Fruit fly (Drosophila melanogaster): ENCODE data around the gene cwo.
A peak's percentile ranks its signal among the peaks of the same experiment; 100 is the strongest.

Gene cwo

DNA sequence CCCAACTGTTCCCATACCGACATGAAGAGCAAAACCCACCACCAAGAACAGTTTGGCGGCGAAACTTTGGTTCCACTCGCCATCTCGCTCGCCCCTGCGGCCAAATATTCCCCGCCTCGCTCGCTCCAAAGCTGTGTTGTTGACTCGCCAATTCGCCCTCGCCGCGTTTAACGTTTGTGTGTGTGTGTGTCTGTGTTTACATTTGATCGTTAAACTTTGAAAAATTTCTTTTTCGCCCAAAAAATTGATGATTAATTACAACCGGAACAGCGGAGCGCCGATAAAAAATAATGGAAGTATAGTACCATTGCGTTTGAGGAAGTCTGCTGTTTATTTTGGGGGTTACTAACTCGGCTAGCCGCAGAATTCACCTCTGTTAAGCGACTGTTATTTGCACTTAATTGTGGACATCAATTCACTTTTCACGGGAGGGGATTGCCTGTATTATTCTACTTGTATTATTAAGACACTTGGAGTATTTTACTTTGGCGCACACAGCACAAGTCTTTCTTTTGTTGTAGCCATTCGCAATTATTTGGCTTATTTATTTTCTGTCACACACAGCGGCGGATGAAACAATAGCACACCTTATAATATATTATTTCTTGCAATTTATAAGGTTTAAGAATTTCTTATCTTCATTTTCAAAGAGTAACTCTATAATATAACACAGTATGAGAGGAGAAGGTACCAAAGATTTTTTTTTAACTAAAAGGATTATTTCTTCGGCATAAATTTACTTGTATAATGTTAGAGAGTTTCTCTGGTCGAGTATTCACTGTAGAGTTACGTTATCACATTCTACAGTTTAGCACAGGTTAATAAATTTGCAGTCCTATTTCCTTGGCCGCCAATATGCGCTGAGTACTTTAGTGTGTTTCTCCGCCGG is 37.1 kb upstream of the cwo start:
- TF ChIP-seq tai (GFP tag; optimal IDR thresholded peaks at IDR 0.05), result peak; percentile 68
- peak; percentile 82 for TF ChIP-seq fru (GFP tag; optimal IDR thresholded peaks at IDR 0.05)
- peak; percentile 6 for TF ChIP-seq dsf (GFP tag; optimal IDR thresholded peaks at IDR 0.05; ENCODE audit: borderline replicate concordance)
- no peak for TF ChIP-seq pan (optimal IDR thresholded peaks at IDR 0.05)
- peak; percentile 66 for TF ChIP-seq CG32264 (GFP tag; optimal IDR thresholded peaks at IDR 0.05)
- TF ChIP-seq woc (GFP tag; optimal IDR thresholded peaks at IDR 0.05), result peak; percentile 66
- peak; percentile 80 for TF ChIP-seq Sp1 (GFP tag; optimal IDR thresholded peaks at IDR 0.05)
- TF ChIP-seq OdsH (GFP tag; optimal IDR thresholded peaks at IDR 0.05), result peak; percentile 83
- TF ChIP-seq CG9705 (GFP tag; optimal IDR thresholded peaks at IDR 0.05), result peak; percentile 15
- TF ChIP-seq Myc (optimal IDR thresholded peaks at IDR 0.05), result peak; percentile 94
- TF ChIP-seq brk (GFP tag; optimal IDR thresholded peaks at IDR 0.05), result peak; percentile 22
- TF ChIP-seq Jra (GFP tag; optimal IDR thresholded peaks at IDR 0.05), result peak; percentile 31
- TF ChIP-seq dl (GFP tag; optimal IDR thresholded peaks at IDR 0.05; ENCODE audit: insufficient read depth in 1 of 2, partially characterized antibody in 2 of 2), result no peak
- peak; percentile 87 for TF ChIP-seq h (GFP tag; optimal IDR thresholded peaks at IDR 0.05)
- TF ChIP-seq dmrt93B (GFP tag; optimal IDR thresholded peaks at IDR 0.05), result peak; percentile 69
- no peak for TF ChIP-seq Mio (GFP tag; optimal IDR thresholded peaks at IDR 0.05)
- peak; percentile 68 for TF ChIP-seq psq (GFP tag; optimal IDR thresholded peaks at IDR 0.05)
- TF ChIP-seq Hr83 (GFP tag; optimal IDR thresholded peaks at IDR 0.05; ENCODE audit: poor library complexity, severe bottlenecking), result peak; percentile 36
- peak; percentile 82 for TF ChIP-seq rgr (GFP tag; optimal IDR thresholded peaks at IDR 0.05)
- TF ChIP-seq br (GFP tag; optimal IDR thresholded peaks at IDR 0.05), result peak; percentile 82
- peak; percentile 64 for TF ChIP-seq Hnf4 (GFP tag; optimal IDR thresholded peaks at IDR 0.05)
- TF ChIP-seq foxo (GFP tag; optimal IDR thresholded peaks at IDR 0.05), result peak; percentile 67 to 87
- TF ChIP-seq ey (GFP tag; optimal IDR thresholded peaks at IDR 0.05), result peak; percentile 86
- peak; percentile 72 for TF ChIP-seq Rel (GFP tag; optimal IDR thresholded peaks at IDR 0.05)
- peak; percentile 38 for TF ChIP-seq Rel (tag; optimal IDR thresholded peaks at IDR 0.05)
- TF ChIP-seq sage (GFP tag; optimal IDR thresholded peaks at IDR 0.05), result peak; percentile 61
- TF ChIP-seq Vsx2 (GFP tag; optimal IDR thresholded peaks at IDR 0.05; ENCODE audit: partially characterized antibody), result no peak
- TF ChIP-seq jim (GFP tag; optimal IDR thresholded peaks at IDR 0.05), result no peak
- no peak for TF ChIP-seq Hr78 (GFP tag; optimal IDR thresholded peaks at IDR 0.05)
- peak; percentile 73 for TF ChIP-seq sv (GFP tag; optimal IDR thresholded peaks at IDR 0.05)
- no peak for TF ChIP-seq Dfd (GFP tag; optimal IDR thresholded peaks at IDR 0.05)
- peak; percentile 84 for TF ChIP-seq HLH106 (tag; optimal IDR thresholded peaks at IDR 0.05)
- no peak for TF ChIP-seq Dif (GFP tag; optimal IDR thresholded peaks at IDR 0.05; ENCODE audit: partially characterized antibody)

DNA sequence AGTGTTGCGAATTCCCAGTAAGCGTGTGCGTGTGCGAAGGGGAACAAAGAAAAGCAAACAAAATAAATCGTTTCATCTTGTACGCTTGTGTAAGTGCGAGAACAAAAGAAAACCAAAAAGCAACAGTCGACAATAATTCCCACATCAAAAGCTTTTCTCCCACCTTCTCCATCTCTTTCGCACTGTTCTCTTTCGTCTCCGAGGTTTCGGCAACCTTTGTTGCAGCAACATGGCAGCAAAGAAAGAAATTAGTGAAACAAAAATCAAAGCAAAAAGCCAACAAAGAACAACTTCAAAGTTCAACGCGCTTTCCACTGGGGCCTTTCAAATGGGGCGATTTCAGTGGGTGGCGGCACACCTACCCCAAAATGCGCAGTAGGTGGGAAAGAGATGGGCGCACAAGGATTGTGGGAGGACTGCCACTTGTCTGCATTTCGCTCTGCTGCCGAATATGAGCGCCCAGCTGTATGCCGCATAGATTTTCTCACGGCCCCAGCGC is 36.0 kb upstream of the cwo start:
- TF ChIP-seq psq (GFP tag; optimal IDR thresholded peaks at IDR 0.05) (peak; percentile 72), sage (GFP tag; optimal IDR thresholded peaks at IDR 0.05) (peak; percentile 76), lola (GFP tag; optimal IDR thresholded peaks at IDR 0.05) (no peak), Hnf4 (GFP tag; optimal IDR thresholded peaks at IDR 0.05) (peak; percentile 19), woc (GFP tag; optimal IDR thresholded peaks at IDR 0.05) (no peak), foxo (GFP tag; optimal IDR thresholded peaks at IDR 0.05) (peak in 1 of 2 experiments; percentile 68), jim (GFP tag; optimal IDR thresholded peaks at IDR 0.05) (peak; percentile 55), CG9705 (GFP tag; optimal IDR thresholded peaks at IDR 0.05) (peak; percentile 65), CrebA (GFP tag; optimal IDR thresholded peaks at IDR 0.05; ENCODE audit: borderline replicate concordance) (peak; percentile 87), Hr78 (GFP tag; optimal IDR thresholded peaks at IDR 0.05) (no peak), Sp1 (GFP tag; optimal IDR thresholded peaks at IDR 0.05) (peak; percentile 93), dsf (GFP tag; optimal IDR thresholded peaks at IDR 0.05; ENCODE audit: borderline replicate concordance) (no peak), GATAd (GFP tag; optimal IDR thresholded peaks at IDR 0.05) (no peak), Hr83 (GFP tag; optimal IDR thresholded peaks at IDR 0.05; ENCODE audit: poor library complexity, severe bottlenecking) (no peak), CG32264 (GFP tag; optimal IDR thresholded peaks at IDR 0.05) (peak; percentile 22), Rel (GFP tag; optimal IDR thresholded peaks at IDR 0.05) (peak; percentile 81), Rel (tag; optimal IDR thresholded peaks at IDR 0.05) (peak; percentile 81)

Measured in whole organism, wandering third instar larva.